Worm (Caenorhabditis elegans) whole organism, L1 larva: ENCODE results near the gene rpl-33.
A peak's percentile ranks its signal among the peaks of the same experiment; 100 is the strongest.

ENCODE experiments used
- C04F5.9 ChIP-seq: sonication (generic microtip); optimal IDR thresholded peaks from 2 replicates; lab custom pipeline; 2016; ENCODE audit warnings: missing genetic modification characterization, missing compliant biosample characterization
- F16B12.6 ChIP-seq: fragments of 150-350 bp; optimal IDR thresholded peaks from 2 replicates; lab custom pipeline; 2014; ENCODE audit warnings: missing biosample characterization, missing genetic modification characterization
- Y116A8C.19 ChIP-seq: sonication (generic microtip); optimal IDR thresholded peaks from 2 replicates; lab custom pipeline; 2016; ENCODE audit warnings: missing compliant biosample characterization, missing genetic modification characterization, borderline replicate concordance
- aly-2 ChIP-seq: fragments of 150-350 bp; optimal IDR thresholded peaks from 2 replicates; lab custom pipeline; 2014; ENCODE audit warnings: missing biosample characterization, missing genetic modification characterization
- ama-1 ChIP-seq: fragments of 150-350 bp; optimal IDR thresholded peaks from 2 replicates; lab custom pipeline; 2014
- ceh-8 ChIP-seq: fragments of 200-800 bp; sonication (Bioruptor generic); optimal IDR thresholded peaks from 2 replicates; lab custom pipeline; 2018; ENCODE audit warnings: mild to moderate bottlenecking, missing genetic modification characterization, moderate library complexity, missing compliant biosample characterization
- dpl-1 ChIP-seq, 3 experiments: fragments of 150-350 bp in 2 of 3; sonication (generic microtip) in 1 of 3; optimal IDR thresholded peaks; 2 replicates each; lab custom pipeline; 2014 to 2017; ENCODE audit warnings: missing biosample characterization in 3 of 3, missing genetic modification characterization in 3 of 3, missing genetic modification reagents in 3 of 3
- dsc-1 ChIP-seq: sonication (generic microtip); optimal IDR thresholded peaks from 2 replicates; lab custom pipeline; 2016; ENCODE audit warnings: mild to moderate bottlenecking, missing genetic modification characterization, missing compliant biosample characterization
- efl-1 ChIP-seq, 4 experiments: fragments of 150-350 bp; optimal IDR thresholded peaks in 3 of 4; peaks in 1 of 4; 1 replicate in 1 of 4; 2 replicates in 3 of 4; lab custom pipeline; 2014; ENCODE audit warnings: missing biosample characterization in 2 of 4, missing genetic modification characterization in 2 of 4, missing genetic modification reagents in 2 of 4
- egl-27 ChIP-seq, 2 experiments: fragments of 150-350 bp in 1 of 2; sonication (generic microtip); optimal IDR thresholded peaks; 3 replicates each; lab custom pipeline; 2017 to 2018; ENCODE audit warnings: missing biosample characterization in 2 of 2, missing genetic modification characterization in 2 of 2, missing genetic modification reagents in 2 of 2
- elt-2 ChIP-seq: sonication (generic microtip); optimal IDR thresholded peaks from 2 replicates; lab custom pipeline; 2016; ENCODE audit warnings: missing genetic modification characterization, mild to moderate bottlenecking, inconsistent platforms, missing compliant biosample characterization, missing genetic modification reagents
- elt-3 ChIP-seq, 6 experiments: fragments of 150-350 bp in 1 of 6; sonication (generic microtip); optimal IDR thresholded peaks; 2 replicates each; lab custom pipeline; 2017 to 2018; ENCODE audit warnings: missing biosample characterization in 6 of 6, missing genetic modification characterization in 6 of 6, inconsistent platforms in 1 of 6
- ets-5 ChIP-seq: fragments of 200-800 bp; sonication (Bioruptor generic); IDR thresholded peaks from 2 replicates; pipeline ENCODE4 v1.3.6; 2022; ENCODE audit warnings: missing genetic modification characterization, missing compliant biosample characterization
- fkh-10 ChIP-seq: sonication (generic microtip); optimal IDR thresholded peaks from 2 replicates; lab custom pipeline; 2017; ENCODE audit warnings: missing biosample characterization, missing genetic modification reagents, missing genetic modification characterization
- fkh-4 ChIP-seq: sonication (generic microtip); optimal IDR thresholded peaks from 2 replicates; lab custom pipeline; 2016; ENCODE audit warnings: missing compliant biosample characterization, missing genetic modification characterization, borderline replicate concordance
- fkh-8 ChIP-seq: sonication (generic microtip); optimal IDR thresholded peaks from 2 replicates; lab custom pipeline; 2016; ENCODE audit warnings: mild to moderate bottlenecking, missing genetic modification characterization, missing compliant biosample characterization
- fos-1 ChIP-seq: fragments of 150-350 bp; optimal IDR thresholded peaks from 2 replicates; lab custom pipeline; 2014; ENCODE audit warnings: missing biosample characterization, missing genetic modification characterization
- hlh-17 ChIP-seq: fragments of 200-800 bp; sonication (Bioruptor generic); optimal IDR thresholded peaks from 2 replicates; lab custom pipeline; 2018; ENCODE audit warnings: missing genetic modification characterization, mild to moderate bottlenecking, missing compliant biosample characterization, moderate library complexity, borderline replicate concordance
- irx-1 ChIP-seq: sonication (generic microtip); optimal IDR thresholded peaks from 2 replicates; lab custom pipeline; 2016; ENCODE audit warnings: missing genetic modification characterization, missing compliant biosample characterization
- jun-1 ChIP-seq: fragments of 150-350 bp; optimal IDR thresholded peaks from 2 replicates; lab custom pipeline; 2014; ENCODE audit warnings: missing biosample characterization, missing genetic modification reagents, missing genetic modification characterization
- lin-13 ChIP-seq: fragments of 150-350 bp; optimal IDR thresholded peaks from 2 replicates; lab custom pipeline; 2014; ENCODE audit warnings: missing biosample characterization, missing genetic modification reagents, missing genetic modification characterization
- lin-14 ChIP-seq: fragments of 200-800 bp; sonication (Bioruptor generic); optimal IDR thresholded peaks from 2 replicates; lab custom pipeline; 2018; ENCODE audit warnings: mild to moderate bottlenecking, missing genetic modification characterization, moderate library complexity, missing compliant biosample characterization
- lin-39 ChIP-seq: fragments of 150-350 bp; optimal IDR thresholded peaks from 2 replicates; lab custom pipeline; 2014; ENCODE audit warnings: missing biosample characterization, missing genetic modification reagents, missing genetic modification characterization
- mab-9 ChIP-seq: fragments of 200-800 bp; sonication (Bioruptor generic); IDR thresholded peaks from 2 replicates; pipeline ENCODE4 v1.3.6; 2022; ENCODE audit warnings: missing genetic modification reagents, missing genetic modification characterization, missing compliant biosample characterization
- mdl-1 ChIP-seq, 2 experiments: fragments of 150-350 bp; optimal IDR thresholded peaks; 2 replicates each; lab custom pipeline; 2014 to 2017; ENCODE audit warnings: missing biosample characterization in 2 of 2, missing genetic modification characterization in 2 of 2, inconsistent platforms in 1 of 2
- mef-2 ChIP-seq: fragments of 150-350 bp; optimal IDR thresholded peaks from 2 replicates; lab custom pipeline; 2014; ENCODE audit warnings: missing biosample characterization, missing genetic modification characterization
- nhr-12 ChIP-seq: sonication (generic microtip); optimal IDR thresholded peaks from 2 replicates; lab custom pipeline; 2017; ENCODE audit warnings: missing biosample characterization, missing genetic modification characterization
- nhr-28 ChIP-seq: fragments of 150-350 bp; optimal IDR thresholded peaks from 2 replicates; lab custom pipeline; 2014; ENCODE audit warnings: missing biosample characterization, missing genetic modification characterization
- nhr-47 ChIP-seq: sonication (generic microtip); optimal IDR thresholded peaks from 2 replicates; lab custom pipeline; 2016; ENCODE audit warnings: mild to moderate bottlenecking, missing genetic modification characterization, moderate library complexity, missing compliant biosample characterization
- nhr-71 ChIP-seq: sonication (generic microtip); optimal IDR thresholded peaks from 2 replicates; lab custom pipeline; 2016; ENCODE audit warnings: mild to moderate bottlenecking, missing genetic modification characterization, moderate library complexity, missing compliant biosample characterization
- nhr-77 ChIP-seq: fragments of 150-350 bp; optimal IDR thresholded peaks from 2 replicates; lab custom pipeline; 2014; ENCODE audit warnings: missing biosample characterization, missing genetic modification characterization
- nhr-85 ChIP-seq: sonication (generic microtip); peaks from one replicate; lab custom pipeline; 2016; ENCODE audit warnings: missing genetic modification characterization, inconsistent platforms, missing compliant biosample characterization
- nhr-90 ChIP-seq: sonication (generic microtip); optimal IDR thresholded peaks from 2 replicates; lab custom pipeline; 2016; ENCODE audit warnings: mild to moderate bottlenecking, missing genetic modification characterization, missing compliant biosample characterization; ENCODE audit not compliant: poor library complexity
- pax-3 ChIP-seq: fragments of 200-800 bp; sonication (Bioruptor generic); optimal IDR thresholded peaks from 2 replicates; lab custom pipeline; 2018; ENCODE audit warnings: mild to moderate bottlenecking, missing genetic modification characterization, moderate library complexity, missing compliant biosample characterization
- rnt-1 ChIP-seq: sonication (generic microtip); optimal IDR thresholded peaks from 2 replicates; lab custom pipeline; 2016; ENCODE audit warnings: mild to moderate bottlenecking, missing genetic modification characterization, moderate library complexity, missing compliant biosample characterization
- sox-4 ChIP-seq: sonication (generic microtip); optimal IDR thresholded peaks from 2 replicates; lab custom pipeline; 2016; ENCODE audit warnings: missing genetic modification characterization, missing compliant biosample characterization
- swsn-7 ChIP-seq: sonication (generic microtip); optimal IDR thresholded peaks from 2 replicates; lab custom pipeline; 2016; ENCODE audit warnings: missing genetic modification characterization, missing compliant biosample characterization
- tbx-2 ChIP-seq: sonication (generic microtip); optimal IDR thresholded peaks from 2 replicates; lab custom pipeline; 2016; ENCODE audit warnings: missing genetic modification characterization, missing compliant biosample characterization
- vab-15 ChIP-seq: sonication (generic microtip); optimal IDR thresholded peaks from 2 replicates; lab custom pipeline; 2017; ENCODE audit warnings: missing genotype, mild to moderate bottlenecking, missing genetic modification characterization, missing compliant biosample characterization
- zip-4 ChIP-seq: fragments of 200-800 bp; sonication (Bioruptor generic); optimal IDR thresholded peaks from 2 replicates; lab custom pipeline; 2018; ENCODE audit warnings: mild to moderate bottlenecking, missing genetic modification characterization, moderate library complexity, missing compliant biosample characterization
- ztf-11 ChIP-seq, 2 experiments: sonication (generic microtip); optimal IDR thresholded peaks; 2 replicates each; lab custom pipeline; 2016 to 2017; ENCODE audit warnings: missing genetic modification characterization in 2 of 2, missing biosample characterization in 1 of 2, missing compliant biosample characterization in 1 of 2
- ztf-4 ChIP-seq: fragments of 150-350 bp; optimal IDR thresholded peaks from 2 replicates; lab custom pipeline; 2014; ENCODE audit warnings: missing biosample characterization, missing genetic modification characterization

Gene rpl-33

ce11 chrII:7090085-7090484 lies 15.3 kb upstream of the rpl-33 start (continued):
- TF ChIP-seq rnt-1 (tag; lab: Kevin White, UChicago) (peak; percentile 12), elt-3 (tag; optimal IDR thresholded peaks at IDR 0.05; lab: Kevin White, UChicago) (peak in 1 of 6 experiments; percentile 44), nhr-47 (peak; percentile 39), egl-27 (tag; optimal IDR thresholded peaks at IDR 0.05; lab: Kevin White, UChicago) (no peak), nhr-28 (tag; lab: Kevin White, UChicago) (no peak), zip-4 (GFP tag; lab: Kevin White, UChicago) (no peak), F16B12.6 (tag; lab: Kevin White, UChicago) (no peak), nhr-85 (peak; percentile 98), nhr-71 (peak; percentile 82), lin-13 (GFP tag; lab: Kevin White, UChicago) (no peak), fkh-8 (no peak), tbx-2 (tag; lab: Kevin White, UChicago) (no peak), Y116A8C.19 (tag; lab: Kevin White, UChicago) (no peak), pax-3 (tag; lab: Kevin White, UChicago) (peak; percentile 24), nhr-12 (tag; lab: Kevin White, UChicago) (no peak), fkh-10 (no peak), fos-1 (tag; lab: Kevin White, UChicago) (no peak), vab-15 (tag; lab: Kevin White, UChicago) (peak; percentile 69), elt-2 (no peak), fkh-4 (tag; lab: Kevin White, UChicago) (no peak), ztf-4 (no peak), lin-39 (tag; lab: Kevin White, UChicago) (no peak), dsc-1 (tag; lab: Kevin White, UChicago) (peak; percentile 6), ceh-8 (GFP tag; lab: Kevin White, UChicago) (no peak), hlh-17 (GFP tag; lab: Kevin White, UChicago) (no peak), mab-9 (peak; percentile 39; the same call in 1 of the 2 replicates), irx-1 (tag; lab: Kevin White, UChicago) (peak; percentile 0), dpl-1 (GFP tag; optimal IDR thresholded peaks at IDR 0.05; lab: Kevin White, UChicago) (peak in 1 of 3 experiments; percentile 13), mdl-1 (tag; optimal IDR thresholded peaks at IDR 0.05; lab: Kevin White, UChicago) (peak in 1 of 2 experiments; percentile 38), ets-5 (GFP tag; lab: Robert Waterston, UW) (no peak), mef-2 (tag; lab: Kevin White, UChicago) (no peak), jun-1 (tag; lab: Kevin White, UChicago) (no peak), ztf-11 (tag; optimal IDR thresholded peaks at IDR 0.05; lab: Kevin White, UChicago) (no peak), nhr-90 (tag; lab: Kevin White, UChicago) (peak; percentile 59), lin-14 (GFP tag; lab: Kevin White, UChicago) (peak; percentile 89), sox-4 (tag; lab: Kevin White, UChicago) (no peak), ama-1 (lab: Kevin White, UChicago) (no peak), aly-2 (tag; lab: Kevin White, UChicago) (no peak), swsn-7 (peak; percentile 47), C04F5.9 (tag; lab: Kevin White, UChicago) (no peak)

- TF ChIP-seq efl-1 (optimal IDR thresholded peaks at IDR 0.05; lab: Kevin White, UChicago) = no peak
- peak in 1 of 2 experiments; percentile 2 for TF ChIP-seq efl-1 (GFP tag; optimal IDR thresholded peaks at IDR 0.05 in 1 of 2; lab: Kevin White, UChicago)
- TF ChIP-seq nhr-77 (tag; lab: Kevin White, UChicago) = no peak
- TF ChIP-seq, all 84 proteins: peak for 1
Observed at ce11 chrII:7090852-7091251, 14.5 kb upstream of the rpl-33 start.
